Fruit fly (Drosophila melanogaster): Measurements from ENCODE around the gene PDZ-GEF.

PDZ-GEF gene

dm6 chr2L:6351809-6352182 lies 28.2 kb downstream of the PDZ-GEF start (continued):
- TF ChIP-seq CG3726 (GFP tag; IDR thresholded peaks at IDR 0.05) = peak; percentile 78; the same call in 2 of the 3 replicates
- TF ChIP-seq CG6765 (GFP tag; optimal IDR thresholded peaks at IDR 0.05) = peak; percentile 59
- TF ChIP-seq Elba2 (GFP tag; optimal IDR thresholded peaks at IDR 0.05) = no peak
- TF ChIP-seq CG15011 (GFP tag; optimal IDR thresholded peaks at IDR 0.05) = peak; percentile 84
- peak; percentile 38 for TF ChIP-seq CG4617 (GFP tag; optimal IDR thresholded peaks at IDR 0.05; ENCODE audit: borderline replicate concordance)
- TF ChIP-seq CG5180 (GFP tag; optimal IDR thresholded peaks at IDR 0.05) = peak; percentile 64
- TF ChIP-seq mirr (GFP tag; optimal IDR thresholded peaks at IDR 0.05) = peak; percentile 25
- peak; percentile 16 for TF ChIP-seq trem (tag; optimal IDR thresholded peaks at IDR 0.05)
- TF ChIP-seq gce (GFP tag; IDR thresholded peaks at IDR 0.05) = peak; percentile 66; the same call in 1 of the 3 replicates
- TF ChIP-seq ERR (GFP tag; optimal IDR thresholded peaks at IDR 0.05) = peak; percentile 66
- no peak for TF ChIP-seq sr (GFP tag; IDR thresholded peaks at IDR 0.05)
- TF ChIP-seq CG10654 (GFP tag; optimal IDR thresholded peaks at IDR 0.05) = peak; percentile 72
- TF ChIP-seq klu (GFP tag; IDR thresholded peaks at IDR 0.05) = peak; percentile 80
- peak; percentile 85 for TF ChIP-seq HmgZ (tag; optimal IDR thresholded peaks at IDR 0.05)
- no peak for TF ChIP-seq ftz-f1 (GFP tag; optimal IDR thresholded peaks at IDR 0.05)
- peak; percentile 79 for TF ChIP-seq Sox100B (GFP tag; optimal IDR thresholded peaks at IDR 0.05)
- TF ChIP-seq so (GFP tag; IDR thresholded peaks at IDR 0.05) = peak; percentile 79; the same call in 1 of the 3 replicates
- TF ChIP-seq sug (tag; optimal IDR thresholded peaks at IDR 0.05) = peak; percentile 96
- TF ChIP-seq Abd-B (GFP tag; optimal IDR thresholded peaks at IDR 0.05) = peak; percentile 93
- TF ChIP-seq pho (GFP tag; optimal IDR thresholded peaks at IDR 0.05) = peak; percentile 75
- peak; percentile 3 for TF ChIP-seq fd64A (GFP tag; optimal IDR thresholded peaks at IDR 0.05)
- TF ChIP-seq gem (tag; optimal IDR thresholded peaks at IDR 0.05) = peak; percentile 92
- TF ChIP-seq D19A (tag; optimal IDR thresholded peaks at IDR 0.05) = peak; percentile 75
- TF ChIP-seq Doc3 (GFP tag; IDR thresholded peaks at IDR 0.05; ENCODE audit: partially characterized antibody) = no peak
- TF ChIP-seq CG18619 (GFP tag; optimal IDR thresholded peaks at IDR 0.05) = peak; percentile 82
- TF ChIP-seq Chrac-16 (GFP tag; optimal IDR thresholded peaks at IDR 0.05) = peak; percentile 77
- peak; percentile 76 for TF ChIP-seq CG11085 (GFP tag; IDR thresholded peaks at IDR 0.05)
- peak; percentile 62 for TF ChIP-seq CG8944 (GFP tag; optimal IDR thresholded peaks at IDR 0.05)
- peak; percentile 69 for TF ChIP-seq Poxn (GFP tag; IDR thresholded peaks at IDR 0.05)
- TF ChIP-seq CG10209 (GFP tag; optimal IDR thresholded peaks at IDR 0.05) = peak; percentile 82
- TF ChIP-seq Six4 (GFP tag; optimal IDR thresholded peaks at IDR 0.05) = peak; percentile 53
- no peak for TF ChIP-seq Hey (tag; optimal IDR thresholded peaks at IDR 0.05)
- TF ChIP-seq Bgb (GFP tag; IDR thresholded peaks at IDR 0.05; ENCODE audit: partially characterized antibody) = peak; percentile 57
- peak; percentile 67 for TF ChIP-seq CG5245 (GFP tag; optimal IDR thresholded peaks at IDR 0.05)
- peak; percentile 46 for TF ChIP-seq CG15601 (tag; optimal IDR thresholded peaks at IDR 0.05)
- peak; percentile 77 for TF ChIP-seq stc (GFP tag; IDR thresholded peaks at IDR 0.05)
- TF ChIP-seq her (GFP tag; optimal IDR thresholded peaks at IDR 0.05) = peak; percentile 75
- peak; percentile 78 for TF ChIP-seq CG4424 (GFP tag; optimal IDR thresholded peaks at IDR 0.05)
- TF ChIP-seq Drgx (GFP tag; IDR thresholded peaks at IDR 0.05) = no peak
- peak; percentile 91 for TF ChIP-seq sisA (GFP tag; IDR thresholded peaks at IDR 0.05)
- TF ChIP-seq CG31365 (tag; optimal IDR thresholded peaks at IDR 0.05) = peak; percentile 14
- peak; percentile 45 for TF ChIP-seq sima (GFP tag; optimal IDR thresholded peaks at IDR 0.05)
- TF ChIP-seq zf30C (GFP tag; optimal IDR thresholded peaks at IDR 0.05) = no peak
- peak; percentile 42 for TF ChIP-seq CG1603 (tag; optimal IDR thresholded peaks at IDR 0.05)
- peak; percentile 92 for TF ChIP-seq CG18599 (GFP tag; optimal IDR thresholded peaks at IDR 0.05)
- TF ChIP-seq Usf (GFP tag; optimal IDR thresholded peaks at IDR 0.05) = peak; percentile 81
- TF ChIP-seq CG11560 (tag; IDR thresholded peaks at IDR 0.05) = peak; percentile 82
- TF ChIP-seq CG3163 (GFP tag; optimal IDR thresholded peaks at IDR 0.05) = peak; percentile 42
- peak; percentile 90 for TF ChIP-seq esg (GFP tag; conservative IDR thresholded peaks at IDR 0.05)
- no peak for TF ChIP-seq Sry-β (GFP tag; optimal IDR thresholded peaks at IDR 0.05)
- TF ChIP-seq bab2 (GFP tag; optimal IDR thresholded peaks at IDR 0.05) = peak; percentile 80

All from whole organism, embryonic.